Fruit fly (Drosophila melanogaster): ENCODE measurements around the gene LManII.

The LManII gene

dm6 chr2L:10474268-10474678 lies 16.8 kb downstream of the LManII start, which contains the start of gene RluA-1 (continued):
- TF ChIP-seq salm (tag; optimal IDR thresholded peaks at IDR 0.05) = peak; percentile 99
- TF ChIP-seq CG6765 (GFP tag; optimal IDR thresholded peaks at IDR 0.05) = peak; percentile 98
- TF ChIP-seq CG31388 (GFP tag; optimal IDR thresholded peaks at IDR 0.05) = peak; percentile 98
- peak; percentile 99 for TF ChIP-seq Hr3 (GFP tag; optimal IDR thresholded peaks at IDR 0.05)
- TF ChIP-seq usp (GFP tag; optimal IDR thresholded peaks at IDR 0.05) = no peak
- peak; percentile 99 for TF ChIP-seq CG2202 (tag; optimal IDR thresholded peaks at IDR 0.05)
- peak; percentile 99 for TF ChIP-seq CG14441 (GFP tag; IDR thresholded peaks at IDR 0.05)
- peak; percentile 100 for TF ChIP-seq tgo (GFP tag; IDR thresholded peaks at IDR 0.05)
- TF ChIP-seq grn (GFP tag; optimal IDR thresholded peaks at IDR 0.05) = peak; percentile 91
- peak; percentile 86 for TF ChIP-seq kay (GFP tag; optimal IDR thresholded peaks at IDR 0.05)
- peak; percentile 72 for TF ChIP-seq CG9876 (GFP tag; optimal IDR thresholded peaks at IDR 0.05)
- TF ChIP-seq CG9727 (GFP tag; optimal IDR thresholded peaks at IDR 0.05) = peak; percentile 99
- TF ChIP-seq Atf-2 (GFP tag; optimal IDR thresholded peaks at IDR 0.05) = peak; percentile 95
- TF ChIP-seq CG11560 (tag; IDR thresholded peaks at IDR 0.05) = peak; percentile 92
- peak; percentile 98 for TF ChIP-seq CG10654 (GFP tag; optimal IDR thresholded peaks at IDR 0.05)
- peak; percentile 93 for TF ChIP-seq Nf-YC (tag; optimal IDR thresholded peaks at IDR 0.05)
- TF ChIP-seq CG6689 (GFP tag; IDR thresholded peaks at IDR 0.05) = peak; percentile 99
- peak; percentile 99 for TF ChIP-seq CG10431 (GFP tag; optimal IDR thresholded peaks at IDR 0.05)
- peak; percentile 73 for TF ChIP-seq MBD-R2 (GFP tag; IDR thresholded peaks at IDR 0.05)
- peak; percentile 99 for TF ChIP-seq Meics (GFP tag; optimal IDR thresholded peaks at IDR 0.05)
- TF ChIP-seq CG11696 (GFP tag; IDR thresholded peaks at IDR 0.05) = peak; percentile 98
- TF ChIP-seq Dip3 (GFP tag; optimal IDR thresholded peaks at IDR 0.05) = peak; percentile 77
- peak; percentile 98 for TF ChIP-seq CG4404 (GFP tag; IDR thresholded peaks at IDR 0.05)
- no peak for TF ChIP-seq Sin3A (optimal IDR thresholded peaks at IDR 0.05)
- peak; percentile 97 for TF ChIP-seq CG1603 (tag; optimal IDR thresholded peaks at IDR 0.05)
- peak; percentile 99 for TF ChIP-seq HHEX (GFP tag; optimal IDR thresholded peaks at IDR 0.05)
- peak; percentile 99 for TF ChIP-seq lmd (GFP tag; IDR thresholded peaks at IDR 0.05)
- TF ChIP-seq CG8089 (GFP tag; optimal IDR thresholded peaks at IDR 0.05) = peak; percentile 92
- peak; percentile 100 for TF ChIP-seq dysf (GFP tag; IDR thresholded peaks at IDR 0.05)
- peak; percentile 87 for TF ChIP-seq CG7786 (GFP tag; optimal IDR thresholded peaks at IDR 0.05)
- TF ChIP-seq sisA (GFP tag; IDR thresholded peaks at IDR 0.05) = peak; percentile 90; the same call in 1 of the 2 replicates
- TF ChIP-seq CG7987 (GFP tag; optimal IDR thresholded peaks at IDR 0.05) = peak; percentile 97
- TF ChIP-seq MTF-1 (GFP tag; optimal IDR thresholded peaks at IDR 0.05; ENCODE audit: borderline replicate concordance) = peak; percentile 99
- peak; percentile 96 for TF ChIP-seq CG1647 (GFP tag; optimal IDR thresholded peaks at IDR 0.05)
- TF ChIP-seq D (optimal IDR thresholded peaks at IDR 0.05) = no peak
- peak; percentile 99 for TF ChIP-seq D (GFP tag; optimal IDR thresholded peaks at IDR 0.05)
- TF ChIP-seq CG14710 (tag; optimal IDR thresholded peaks at IDR 0.05) = peak; percentile 99
- peak in 1 of 2 experiments; percentile 96 for TF ChIP-seq Hr78 (GFP tag; optimal IDR thresholded peaks at IDR 0.05)
- peak; percentile 75 for TF ChIP-seq hb (GFP tag; IDR thresholded peaks at IDR 0.05; ENCODE audit: partially characterized antibody)
- peak; percentile 91 for TF ChIP-seq CG15073 (GFP tag; optimal IDR thresholded peaks at IDR 0.05)

- TF ChIP-seq CG5180 (GFP tag; optimal IDR thresholded peaks at IDR 0.05) (peak; percentile 91), Ravus (GFP tag; IDR thresholded peaks at IDR 0.05) (no peak), ftz-f1 (GFP tag; optimal IDR thresholded peaks at IDR 0.05) (no peak)
Observed at dm6 chr2L:10474815-10475214, 17.4 kb downstream of the LManII start.

All from whole organism, embryonic.